Worm (Caenorhabditis elegans): Measurements from ENCODE around the gene clec-165.
A peak's percentile ranks its signal among the peaks of the same experiment; 100 is the strongest.

Gene clec-165

ce11 chrIV:1235785-1236184, 10.9 kb downstream of the clec-165 start:
- peak; percentile 81 for TF ChIP-seq ceh-28 (tag; optimal IDR thresholded peaks at IDR 0.05)
- no peak for TF ChIP-seq skn-1 (tag; optimal IDR thresholded peaks at IDR 0.05)
- TF ChIP-seq ceh-9 (tag; optimal IDR thresholded peaks at IDR 0.05) = no peak
- TF ChIP-seq egl-5 (tag; optimal IDR thresholded peaks at IDR 0.05) = no peak
- no peak for TF ChIP-seq snpc-4 (tag; optimal IDR thresholded peaks at IDR 0.05)
- no peak for TF ChIP-seq ZK546.5 (tag; optimal IDR thresholded peaks at IDR 0.05)

- TF ChIP-seq elt-1 (tag; optimal IDR thresholded peaks at IDR 0.05) (no peak), nhr-12 (tag; optimal IDR thresholded peaks at IDR 0.05) (no peak), ceh-28 (tag; optimal IDR thresholded peaks at IDR 0.05) (peak; percentile 70), fos-1 (tag; optimal IDR thresholded peaks at IDR 0.05) (no peak)
Observed at ce11 chrIV:1234780-1235179, 11.9 kb downstream of the clec-165 start.

ce11 chrIV:1232419-1233145, 14.1 kb downstream of the clec-165 start:
- no peak for TF ChIP-seq ceh-28 (tag; optimal IDR thresholded peaks at IDR 0.05)
- no peak for TF ChIP-seq elt-2 (tag; optimal IDR thresholded peaks at IDR 0.05)
- TF ChIP-seq mml-1 (tag; optimal IDR thresholded peaks at IDR 0.05) = no peak
- no peak for TF ChIP-seq nhr-11 (tag; optimal IDR thresholded peaks at IDR 0.05)
- no peak for TF ChIP-seq nhr-23 (tag; optimal IDR thresholded peaks at IDR 0.05)
- TF ChIP-seq nfya-1 (tag; optimal IDR thresholded peaks at IDR 0.05; ENCODE audit: insufficient read depth) = no peak
- TF ChIP-seq egl-27 (tag; optimal IDR thresholded peaks at IDR 0.05) = no peak

- TF ChIP-seq fos-1 (tag; optimal IDR thresholded peaks at IDR 0.05) (no peak), nhr-25 (tag; optimal IDR thresholded peaks at IDR 0.05) (no peak), ceh-82 (tag; optimal IDR thresholded peaks at IDR 0.05) (no peak), hmg-11 (tag; optimal IDR thresholded peaks at IDR 0.05) (no peak), ceh-16 (tag; optimal IDR thresholded peaks at IDR 0.05) (no peak), ztf-11 (tag; optimal IDR thresholded peaks at IDR 0.05) (no peak), unc-62 (GFP tag; optimal IDR thresholded peaks at IDR 0.05) (no peak), lsy-12 (tag; optimal IDR thresholded peaks at IDR 0.05) (no peak), nfya-1 (tag; optimal IDR thresholded peaks at IDR 0.05; ENCODE audit: insufficient read depth) (no peak), mml-1 (tag; optimal IDR thresholded peaks at IDR 0.05) (no peak), unc-39 (tag; optimal IDR thresholded peaks at IDR 0.05) (no peak), tbx-2 (tag; optimal IDR thresholded peaks at IDR 0.05) (no peak), ztf-4 (tag; optimal IDR thresholded peaks at IDR 0.05) (no peak)
Observed at ce11 chrIV:1231589-1231988, 15.1 kb downstream of the clec-165 start, which contains the start of gene W09G12.6. TSS of gene W09G12.6 (plus strand) at chrIV:1231889.

DNA sequence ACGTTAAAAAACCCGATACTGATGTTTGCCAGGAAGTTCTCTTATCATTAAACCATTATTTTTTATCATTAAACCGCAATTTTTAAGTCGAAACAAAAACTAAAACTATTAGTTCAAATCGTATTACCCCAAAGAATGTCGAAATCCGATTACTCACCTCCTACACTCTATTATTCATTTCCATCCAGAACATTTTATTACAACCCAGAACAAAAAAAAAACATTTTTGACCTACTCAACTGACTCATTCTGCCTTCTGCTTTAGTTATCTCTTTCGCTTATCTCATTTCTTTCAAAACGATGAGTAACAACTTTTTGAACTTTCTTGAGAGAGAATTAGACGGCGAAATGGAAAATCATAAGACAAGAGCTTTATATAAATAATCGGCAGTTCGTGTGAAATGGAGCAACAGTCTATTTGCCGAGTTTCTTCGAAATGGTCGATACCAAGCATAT, 18.0 kb downstream of the clec-165 start, which contains the start of gene W09G12.7:
TSS of gene W09G12.7 (plus strand) at position 406 of the 456 bp plus-strand sequence.
- TF ChIP-seq pqm-1 (tag; optimal IDR thresholded peaks at IDR 0.05) (peak; percentile 54), sea-2 (GFP tag; optimal IDR thresholded peaks at IDR 0.05) (no peak), nhr-28 (tag; optimal IDR thresholded peaks at IDR 0.05) (no peak), unc-39 (tag; optimal IDR thresholded peaks at IDR 0.05) (no peak), nhr-12 (tag; optimal IDR thresholded peaks at IDR 0.05) (no peak), mml-1 (tag; optimal IDR thresholded peaks at IDR 0.05) (no peak), tbx-2 (tag; optimal IDR thresholded peaks at IDR 0.05) (no peak), R02D3.7 (tag; optimal IDR thresholded peaks at IDR 0.05) (no peak), elt-1 (tag; optimal IDR thresholded peaks at IDR 0.05) (no peak), nfya-1 (tag; optimal IDR thresholded peaks at IDR 0.05; ENCODE audit: insufficient read depth) (no peak), ceh-16 (tag; optimal IDR thresholded peaks at IDR 0.05) (no peak), lin-39 (tag; optimal IDR thresholded peaks at IDR 0.05) (no peak), unc-62 (GFP tag; optimal IDR thresholded peaks at IDR 0.05) (no peak), jun-1 (tag; optimal IDR thresholded peaks at IDR 0.05) (peak; percentile 27), elt-2 (tag; optimal IDR thresholded peaks at IDR 0.05) (peak; percentile 91), pha-4 (tag; optimal IDR thresholded peaks at IDR 0.05) (peak; percentile 18), fkh-10 (GFP tag; optimal IDR thresholded peaks at IDR 0.05) (no peak), lsy-12 (tag; optimal IDR thresholded peaks at IDR 0.05) (no peak), nhr-43 (tag; optimal IDR thresholded peaks at IDR 0.05; ENCODE audit: poor library complexity, severe bottlenecking) (no peak), skn-1 (tag; optimal IDR thresholded peaks at IDR 0.05) (no peak), egl-5 (tag; optimal IDR thresholded peaks at IDR 0.05) (no peak)
